Worm (Caenorhabditis elegans) whole organism, L4/young adult: ENCODE data around the gene R102.11.

Experiments used
- W03F9.2 ChIP-seq: fragments of 150-350 bp; optimal IDR thresholded peaks from 2 replicates; lab custom pipeline; 2014; ENCODE audit warnings: missing biosample characterization, missing genetic modification characterization
- dao-5 ChIP-seq: sonication (generic microtip); optimal IDR thresholded peaks from 2 replicates; lab custom pipeline; 2016; ENCODE audit warnings: missing genotype, missing genetic modification characterization, moderate library complexity, missing compliant biosample characterization
- him-1 ChIP-seq: sonication (generic microtip); optimal IDR thresholded peaks from 2 replicates; lab custom pipeline; 2016; ENCODE audit warnings: missing genotype, missing genetic modification reagents, missing genetic modification characterization, missing compliant biosample characterization

- TF ChIP-seq him-1 (tag; lab: Kevin White, UChicago) (no peak), dao-5 (tag; lab: Kevin White, UChicago) (no peak), W03F9.2 (tag; lab: Kevin White, UChicago) (no peak)
Measured at ce11 chrIV:10666523-10666922, 33.0 kb downstream of the R102.11 start, which contains the start of gene epi-1.
